Fruit fly (Drosophila melanogaster) whole organism, embryonic: ENCODE data around the gene Gclc.

Experiments
- Asciz ChIP-seq: fragments of 200-800 bp; sonication (Bioruptor generic); optimal IDR thresholded peaks from 2 replicates; lab custom pipeline; 2017; ENCODE audit warnings: missing biosample characterization, mild to moderate bottlenecking, missing genetic modification characterization, missing genetic modification reagents
- Awh ChIP-seq: fragments of 200-800 bp; sonication (Bioruptor generic); IDR thresholded peaks from 2 replicates; pipeline ENCODE4, ENCODE4 v1.3.6; 2022; ENCODE audit warnings: missing biosample characterization, missing genetic modification characterization
- Blimp-1 ChIP-seq: fragments of 200-800 bp; sonication (Bioruptor generic); optimal IDR thresholded peaks from 3 replicates; lab custom pipeline; 2018; ENCODE audit warnings: missing biosample characterization, missing genetic modification characterization, mild to moderate bottlenecking, moderate library complexity, missing genetic modification reagents
- CG10209 ChIP-seq: fragments of 200-800 bp; sonication (Bioruptor generic); optimal IDR thresholded peaks from 3 replicates; lab custom pipeline; 2017; ENCODE audit warnings: missing biosample characterization, mild to moderate bottlenecking, missing genetic modification characterization, missing genetic modification reagents
- CG11247 ChIP-seq: fragments of 200-800 bp; sonication (Bioruptor generic); IDR thresholded peaks from 2 replicates; pipeline ENCODE4 v1.3.6; 2022; ENCODE audit warnings: missing biosample characterization, missing genetic modification characterization
- CG12942 ChIP-seq: fragments of 200-800 bp; sonication (Bioruptor generic); optimal IDR thresholded peaks from 3 replicates; lab custom pipeline; 2016; ENCODE audit warnings: missing biosample characterization, missing genetic modification characterization
- CG1602 ChIP-seq: fragments of 200-800 bp; sonication (Bioruptor generic); optimal IDR thresholded peaks from 3 replicates; lab custom pipeline; 2016; ENCODE audit warnings: missing biosample characterization, missing genetic modification characterization
- CG17829 ChIP-seq: fragments of 200-800 bp; optimal IDR thresholded peaks from 2 replicates; lab custom pipeline; 2019; ENCODE audit warnings: missing biosample characterization, mild to moderate bottlenecking, missing genetic modification characterization, moderate library complexity
- CG17912 ChIP-seq: fragments of 200-800 bp; sonication (Bioruptor generic); optimal IDR thresholded peaks from 2 replicates; lab custom pipeline; 2018; ENCODE audit warnings: missing biosample characterization, mild to moderate bottlenecking, missing genetic modification characterization
- CG18011 ChIP-seq: fragments of 200-800 bp; sonication (Bioruptor generic); optimal IDR thresholded peaks from 2 replicates; lab custom pipeline; 2017; ENCODE audit warnings: missing biosample characterization, missing genetic modification characterization, mild to moderate bottlenecking, moderate library complexity, missing genotype
- CG2120 ChIP-seq: fragments of 200-800 bp; sonication (Bioruptor generic); optimal IDR thresholded peaks from 3 replicates; lab custom pipeline; 2016; ENCODE audit warnings: missing biosample characterization, missing genetic modification characterization
- CG30431 ChIP-seq: fragments of 200-800 bp; sonication (Bioruptor generic); optimal IDR thresholded peaks from 2 replicates; lab custom pipeline; 2017; ENCODE audit warnings: missing biosample characterization, missing genetic modification characterization
- CG31388 ChIP-seq: fragments of 200-800 bp; sonication (Bioruptor generic); optimal IDR thresholded peaks from 2 replicates; lab custom pipeline; 2016; ENCODE audit warnings: missing biosample characterization, missing genetic modification characterization
- CG3995 ChIP-seq: fragments of 200-800 bp; sonication (Bioruptor generic); optimal IDR thresholded peaks from 3 replicates; lab custom pipeline; 2016; ENCODE audit warnings: missing biosample characterization, missing genetic modification characterization
- CG43689 ChIP-seq: fragments of 200-800 bp; sonication (Bioruptor generic); IDR thresholded peaks from 2 replicates; pipeline ENCODE4 v1.3.6; 2022; ENCODE audit warnings: missing biosample characterization, missing genetic modification characterization
- CG4617 ChIP-seq: fragments of 200-800 bp; sonication (Bioruptor generic); optimal IDR thresholded peaks from 3 replicates; lab custom pipeline; 2016; ENCODE audit warnings: missing biosample characterization, missing genetic modification characterization, borderline replicate concordance
- CG7271 ChIP-seq: fragments of 200-800 bp; sonication (Bioruptor generic); optimal IDR thresholded peaks from 2 replicates; lab custom pipeline; 2018; ENCODE audit warnings: missing biosample characterization, mild to moderate bottlenecking, missing genetic modification characterization, moderate library complexity
- CG7963 ChIP-seq: fragments of 200-800 bp; sonication (Bioruptor generic); IDR thresholded peaks from 3 replicates; pipeline ENCODE4 v1.3.6; 2022; ENCODE audit warnings: missing biosample characterization, missing genetic modification characterization; ENCODE audit not compliant: partially characterized antibody
- CG7987 ChIP-seq: fragments of 200-800 bp; sonication (Bioruptor generic); optimal IDR thresholded peaks from 2 replicates; lab custom pipeline; 2018; ENCODE audit warnings: missing biosample characterization, mild to moderate bottlenecking, missing genetic modification characterization, moderate library complexity
- Fer2 ChIP-seq: fragments of 200-800 bp; sonication (Bioruptor generic); optimal IDR thresholded peaks from 2 replicates; lab custom pipeline; 2018; ENCODE audit warnings: missing biosample characterization, mild to moderate bottlenecking, missing genetic modification characterization, moderate library complexity
- Hmr ChIP-seq: fragments of 200-800 bp; sonication (Bioruptor generic); optimal IDR thresholded peaks from 3 replicates; lab custom pipeline; 2017; ENCODE audit warnings: mild to moderate bottlenecking, missing biosample characterization, missing genetic modification reagents, missing genetic modification characterization
- Myb ChIP-seq: fragments of 200-800 bp; sonication (Bioruptor generic); optimal IDR thresholded peaks from 2 replicates; lab custom pipeline; 2016; ENCODE audit warnings: missing biosample characterization, missing genetic modification characterization
- Oaz ChIP-seq: fragments of 200-800 bp; sonication (Bioruptor generic); IDR thresholded peaks from 2 replicates; pipeline ENCODE4 v1.3.6; 2022; ENCODE audit warnings: missing biosample characterization, missing genetic modification characterization
- Oli ChIP-seq: fragments of 200-800 bp; sonication (Bioruptor generic); optimal IDR thresholded peaks from 2 replicates; lab custom pipeline; 2018; ENCODE audit warnings: missing biosample characterization, mild to moderate bottlenecking, missing genetic modification characterization, moderate library complexity
- Scr ChIP-seq: fragments of 200-800 bp; sonication (Bioruptor generic); IDR thresholded peaks from 2 replicates; pipeline ENCODE4 v1.3.6; 2022; ENCODE audit warnings: missing biosample characterization, missing genetic modification characterization; ENCODE audit not compliant: partially characterized antibody
- Side ChIP-seq: fragments of 200-800 bp; sonication (Bioruptor generic); optimal IDR thresholded peaks from 2 replicates; lab custom pipeline; 2016; ENCODE audit warnings: missing biosample characterization, missing genetic modification characterization
- Sox100B ChIP-seq: fragments of 200-800 bp; sonication (Bioruptor generic); optimal IDR thresholded peaks from 3 replicates; lab custom pipeline; 2018; ENCODE audit warnings: missing biosample characterization, mild to moderate bottlenecking, missing genetic modification characterization
- Xbp1 ChIP-seq: fragments of 200-800 bp; sonication (Bioruptor generic); optimal IDR thresholded peaks from 3 replicates; lab custom pipeline; 2016; ENCODE audit warnings: missing biosample characterization, mild to moderate bottlenecking, missing genetic modification characterization
- ara ChIP-seq: fragments of 200-800 bp; sonication (Bioruptor generic); IDR thresholded peaks from 2 replicates; pipeline ENCODE4 v1.3.6; 2022; ENCODE audit warnings: missing biosample characterization, missing genetic modification characterization
- cg ChIP-seq: fragments of 200-800 bp; sonication (Bioruptor generic); optimal IDR thresholded peaks from 3 replicates; lab custom pipeline; 2019; ENCODE audit warnings: missing biosample characterization, mild to moderate bottlenecking, missing genetic modification characterization, moderate library complexity
- crol ChIP-seq: fragments of 200-800 bp; sonication (Bioruptor generic); IDR thresholded peaks from 2 replicates; pipeline ENCODE4 v1.3.6; 2022; ENCODE audit warnings: missing biosample characterization, missing genetic modification characterization
- dmrt99B ChIP-seq: fragments of 200-800 bp; sonication (Bioruptor generic); optimal IDR thresholded peaks from 2 replicates; lab custom pipeline; 2018; ENCODE audit warnings: missing biosample characterization, mild to moderate bottlenecking, missing genetic modification characterization, moderate library complexity
- eve ChIP-seq, 2 experiments: fragments of >200 bp; optimal IDR thresholded peaks; 2 replicates each; lab custom pipeline; 2017; ENCODE audit warnings: missing biosample characterization in 2 of 2, missing genetic modification characterization in 2 of 2
- eyg ChIP-seq: fragments of 200-800 bp; sonication (Bioruptor generic); optimal IDR thresholded peaks from 3 replicates; lab custom pipeline; 2016; ENCODE audit warnings: missing biosample characterization, missing genetic modification characterization
- fd64A ChIP-seq: fragments of 200-800 bp; sonication (Bioruptor generic); optimal IDR thresholded peaks from 3 replicates; lab custom pipeline; 2018; ENCODE audit warnings: missing biosample characterization, mild to moderate bottlenecking, missing genetic modification characterization
- fru ChIP-seq: fragments of >200 bp; optimal IDR thresholded peaks from 2 replicates; lab custom pipeline; 2017
- gsb ChIP-seq: fragments of 200-800 bp; sonication (Bioruptor generic); IDR thresholded peaks from 2 replicates; pipeline ENCODE4 v1.3.6; 2022; ENCODE audit warnings: missing biosample characterization, missing genetic modification characterization
- h ChIP-seq: fragments of >200 bp; optimal IDR thresholded peaks from 2 replicates; lab custom pipeline; 2017
- hth ChIP-seq: fragments of >200 bp; optimal IDR thresholded peaks from 2 replicates; lab custom pipeline; 2017; ENCODE audit warnings: inconsistent platforms
- lola ChIP-seq, 3 experiments: fragments of >200 bp in 2 of 3; fragments of 200-800 bp in 1 of 3; sonication (Bioruptor generic) in 1 of 3; optimal IDR thresholded peaks; 2 replicates each; lab custom pipeline; 2017 to 2019; ENCODE audit warnings: missing biosample characterization in 3 of 3, missing genetic modification characterization in 3 of 3, mild to moderate bottlenecking in 1 of 3, moderate library complexity in 1 of 3
- nerfin-2 ChIP-seq: fragments of 200-800 bp; sonication (Bioruptor generic); IDR thresholded peaks from 2 replicates; pipeline ENCODE4 v1.3.6; 2022; ENCODE audit warnings: missing biosample characterization, missing genetic modification characterization; ENCODE audit not compliant: partially characterized antibody
- odd ChIP-seq: fragments of 200-800 bp; sonication (Bioruptor generic); optimal IDR thresholded peaks from 2 replicates; lab custom pipeline; 2017; ENCODE audit warnings: missing biosample characterization, mild to moderate bottlenecking, missing genetic modification characterization
- org-1 ChIP-seq: fragments of 200-800 bp; sonication (Bioruptor generic); optimal IDR thresholded peaks from 2 replicates; lab custom pipeline; 2017; ENCODE audit warnings: missing biosample characterization, missing genetic modification characterization
- phol ChIP-seq: fragments of 200-800 bp; sonication (Bioruptor generic); optimal IDR thresholded peaks from 3 replicates; lab custom pipeline; 2018; ENCODE audit warnings: missing biosample characterization, mild to moderate bottlenecking, missing genetic modification characterization, moderate library complexity
- slbo ChIP-seq: fragments of 200-800 bp; sonication (Bioruptor generic); IDR thresholded peaks from 2 replicates; pipeline ENCODE4 v1.3.6; 2022; ENCODE audit warnings: missing biosample characterization, missing genetic modification characterization
- sna ChIP-seq: fragments of 200-800 bp; sonication (Bioruptor generic); IDR thresholded peaks from 2 replicates; pipeline ENCODE4 v1.3.6; 2022; ENCODE audit warnings: missing biosample characterization, missing genetic modification characterization; ENCODE audit not compliant: partially characterized antibody
- tgo ChIP-seq: fragments of 200-800 bp; sonication (Bioruptor generic); IDR thresholded peaks from 3 replicates; pipeline ENCODE4 v1.3.6; 2022; ENCODE audit warnings: missing biosample characterization, missing genetic modification characterization
- vnd ChIP-seq: fragments of 200-800 bp; sonication (Bioruptor generic); IDR thresholded peaks from 3 replicates; pipeline ENCODE4 v1.3.6; 2022; ENCODE audit warnings: missing biosample characterization, missing genetic modification characterization; ENCODE audit not compliant: partially characterized antibody
- wdn ChIP-seq: fragments of 200-800 bp; sonication (Bioruptor generic); IDR thresholded peaks from 2 replicates; pipeline ENCODE4 v1.3.6; 2022; ENCODE audit warnings: missing biosample characterization, missing genetic modification characterization
- yki ChIP-seq: fragments of >200 bp; optimal IDR thresholded peaks from 3 replicates; lab custom pipeline; 2018
- zfh2 ChIP-seq: fragments of 200-800 bp; sonication (Bioruptor generic); optimal IDR thresholded peaks from 2 replicates; lab custom pipeline; 2016; ENCODE audit warnings: missing biosample characterization, missing genetic modification characterization

Gclc gene

DNA sequence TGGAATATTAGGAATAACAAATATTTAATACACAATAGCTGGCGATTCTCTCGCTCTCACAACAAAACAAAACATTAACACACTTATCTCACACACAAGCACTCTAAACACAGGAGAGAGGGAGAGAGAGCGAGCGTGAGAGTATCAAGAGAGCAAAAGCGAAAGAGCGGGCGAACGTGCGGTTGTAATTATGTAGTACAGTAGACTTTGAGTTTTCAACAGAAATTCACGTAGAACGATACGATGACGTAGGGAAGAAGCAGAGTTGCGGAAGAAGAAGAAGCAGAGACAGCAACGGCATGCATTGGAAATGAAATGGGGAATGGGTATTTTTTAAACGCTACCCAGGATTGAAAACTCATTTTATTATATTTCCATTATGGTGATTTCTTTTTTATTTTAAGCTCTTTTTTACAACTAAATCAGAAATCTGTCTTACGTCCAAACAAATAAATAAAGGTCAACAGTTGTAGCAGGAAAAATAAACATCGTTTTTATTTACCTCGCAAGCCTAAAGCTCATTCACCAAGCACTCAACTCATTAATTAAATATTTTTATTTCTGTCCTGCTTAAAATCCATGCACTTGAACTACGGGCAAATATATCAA, 58.0 kb downstream of the Gclc start (continued):
- TF ChIP-seq CG10209 (GFP tag; lab: Kevin White, UChicago) (peak; percentile 2), fd64A (GFP tag; lab: Kevin White, UChicago) (no peak), Oli (tag; lab: Kevin White, UChicago) (no peak), hth (lab: Kevin White, UChicago) (no peak), lola (GFP tag; optimal IDR thresholded peaks at IDR 0.05; lab: Kevin White, UChicago) (peak in 1 of 3 experiments; percentile 13), odd (GFP tag; lab: Kevin White, UChicago) (no peak), Hmr (GFP tag; lab: Kevin White, UChicago) (no peak), CG31388 (no peak), sna (GFP tag; lab: Robert Waterston, UW) (no peak), CG12942 (GFP tag; lab: Kevin White, UChicago) (no peak), Fer2 (no peak), CG30431 (GFP tag; lab: Kevin White, UChicago) (no peak), CG18011 (GFP tag; lab: Kevin White, UChicago) (no peak), slbo (GFP tag; lab: Robert Waterston, UW) (no peak), Oaz (GFP tag; lab: Robert Waterston, UW) (no peak), phol (tag; lab: Kevin White, UChicago) (no peak), CG7271 (tag; lab: Kevin White, UChicago) (no peak), eve (GFP tag; optimal IDR thresholded peaks at IDR 0.05; lab: Kevin White, UChicago) (peak in 1 of 2 experiments; percentile 52), dmrt99B (tag; lab: Kevin White, UChicago) (no peak), Xbp1 (GFP tag; lab: Kevin White, UChicago) (no peak), Side (GFP tag; lab: Kevin White, UChicago) (no peak), Awh (GFP tag; lab: Robert Waterston, UW) (no peak), CG17829 (tag; lab: Kevin White, UChicago) (no peak), ara (no peak), CG7987 (no peak), eyg (GFP tag; lab: Kevin White, UChicago) (no peak), gsb (GFP tag; lab: Robert Waterston, UW) (no peak), yki (lab: Kevin White, UChicago) (peak; percentile 91), tgo (GFP tag; lab: Robert Waterston, UW) (no peak), CG11247 (GFP tag; lab: Robert Waterston, UW) (no peak), fru (lab: Kevin White, UChicago) (no peak), zfh2 (GFP tag; lab: Kevin White, UChicago) (no peak), vnd (GFP tag; lab: Robert Waterston, UW) (no peak), Asciz (GFP tag; lab: Kevin White, UChicago) (no peak), CG17912 (GFP tag; lab: Kevin White, UChicago) (no peak), h (lab: Kevin White, UChicago) (no peak), crol (GFP tag; lab: Robert Waterston, UW) (no peak), cg (GFP tag; lab: Kevin White, UChicago) (no peak), CG43689 (GFP tag; lab: Robert Waterston, UW) (no peak), CG7963 (no peak), CG1602 (GFP tag; lab: Kevin White, UChicago) (no peak), Sox100B (GFP tag; lab: Kevin White, UChicago) (peak; percentile 39), Blimp-1 (peak; percentile 15), Myb (GFP tag; lab: Kevin White, UChicago) (no peak), CG3995 (GFP tag; lab: Kevin White, UChicago) (no peak), org-1 (GFP tag; lab: Kevin White, UChicago) (no peak), CG4617 (no peak), Scr (GFP tag; lab: Robert Waterston, UW) (no peak), CG2120 (no peak), nerfin-2 (GFP tag; lab: Robert Waterston, UW) (no peak), wdn (no peak)
